Worm (Caenorhabditis elegans) whole organism, L4/young adult: ENCODE data around the gene F47B10.6.

Experiments used
- W03F9.2 ChIP-seq: fragments of 150-350 bp; optimal IDR thresholded peaks from 2 replicates; lab custom pipeline; 2014; ENCODE audit warnings: missing biosample characterization, missing genetic modification characterization
- dao-5 ChIP-seq: sonication (generic microtip); optimal IDR thresholded peaks from 2 replicates; lab custom pipeline; 2016; ENCODE audit warnings: missing genotype, missing genetic modification characterization, moderate library complexity, missing compliant biosample characterization
- him-1 ChIP-seq: sonication (generic microtip); optimal IDR thresholded peaks from 2 replicates; lab custom pipeline; 2016; ENCODE audit warnings: missing genotype, missing genetic modification reagents, missing genetic modification characterization, missing compliant biosample characterization

Gene F47B10.6

DNA sequence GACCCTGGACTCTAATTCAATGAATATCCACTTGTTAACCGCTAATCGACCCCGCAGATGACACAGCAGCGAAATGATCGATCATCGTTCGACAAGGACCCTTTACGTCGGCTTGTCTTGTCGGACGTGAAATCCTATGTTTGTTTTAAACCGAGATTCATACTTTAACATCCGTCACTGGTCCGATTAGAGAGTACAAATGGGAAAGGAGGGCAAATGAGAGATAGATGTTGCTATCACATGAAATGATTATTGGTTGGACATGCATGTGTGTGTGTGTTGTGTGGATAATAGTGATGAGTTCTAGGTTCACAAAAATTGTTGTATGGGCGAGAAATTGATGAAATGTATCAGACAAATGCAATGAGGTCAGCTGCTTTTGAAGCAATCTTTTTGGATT is 21.4 kb downstream of the F47B10.6 start:
- TF ChIP-seq W03F9.2 (tag; lab: Kevin White, UChicago) (no peak), him-1 (no peak), dao-5 (tag; lab: Kevin White, UChicago) (no peak)

DNA sequence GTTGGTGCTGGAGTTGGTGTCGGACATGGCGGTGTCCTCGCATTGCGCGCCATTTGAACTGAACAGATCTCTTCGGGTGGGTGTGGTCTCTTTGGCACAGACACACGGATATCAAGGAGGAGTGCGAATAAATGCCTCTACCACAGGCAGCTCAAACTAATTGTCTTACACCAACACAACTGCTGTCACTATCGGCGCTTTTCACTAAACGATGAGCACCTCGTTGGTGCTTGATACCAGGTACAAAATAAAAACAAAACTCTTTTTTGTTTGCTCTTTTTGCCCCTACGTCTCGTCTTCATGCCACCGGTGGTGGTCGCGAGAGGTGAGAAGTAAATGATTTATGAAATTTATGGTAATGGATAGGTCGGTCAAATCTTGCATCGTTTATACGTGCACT is 22.4 kb downstream of the F47B10.6 start, which contains the start of gene F47B10.8:
F47B10.8 (minus strand) TSS at position 101 of the 400 bp plus-strand sequence.
- TF ChIP-seq him-1 (no peak), dao-5 (tag; lab: Kevin White, UChicago) (no peak), W03F9.2 (tag; lab: Kevin White, UChicago) (no peak)

ce11 chrX:10913981-10914380 is 25.7 kb downstream of the F47B10.6 start, which contains the start of gene F47B10.9:
F47B10.9 (minus strand) TSS chrX:10914081.
- TF ChIP-seq dao-5 (tag; lab: Kevin White, UChicago) (no peak), him-1 (no peak), W03F9.2 (tag; lab: Kevin White, UChicago) (no peak)

DNA sequence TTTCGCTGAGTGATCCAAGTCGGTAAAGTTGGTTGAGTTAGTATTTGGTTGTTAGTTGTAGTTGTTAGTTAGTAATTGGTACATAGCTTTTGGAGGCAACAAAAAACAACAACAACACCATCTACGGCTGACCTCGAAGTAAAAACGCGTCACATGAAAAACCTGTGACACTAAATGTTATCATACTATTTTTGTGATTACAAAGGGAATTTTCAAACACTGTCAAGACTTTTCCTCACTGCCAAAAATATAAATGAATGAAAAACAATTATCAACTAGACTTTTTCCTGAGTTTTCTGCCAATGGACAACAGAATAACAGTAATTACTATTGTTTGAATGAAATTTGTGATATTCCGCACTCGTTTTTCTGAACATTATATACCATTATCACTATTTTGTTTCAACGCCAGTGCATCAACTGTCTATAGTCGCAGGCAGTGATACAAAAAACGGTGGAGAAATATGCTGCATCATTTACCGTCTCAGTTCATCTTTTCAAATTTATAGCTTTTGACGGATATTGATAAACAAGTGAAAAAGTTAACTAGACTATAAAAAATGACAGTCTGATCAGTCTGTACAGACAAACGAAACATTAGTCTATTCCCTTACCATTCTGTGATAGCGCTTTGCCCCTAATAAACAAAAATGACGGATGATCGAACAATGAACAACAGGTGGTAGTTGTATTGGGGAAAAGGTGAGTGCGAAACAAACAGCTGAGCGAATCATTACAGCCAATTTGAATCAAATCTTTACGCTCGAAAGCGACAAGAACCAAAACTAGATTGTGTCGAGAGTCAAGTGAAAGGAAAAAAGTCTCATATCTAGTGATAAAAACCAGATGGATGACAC is 26.3 kb downstream of the F47B10.6 start:
- TF ChIP-seq W03F9.2 (tag; lab: Kevin White, UChicago) = no peak
- TF ChIP-seq him-1 = no peak
- no peak for TF ChIP-seq dao-5 (tag; lab: Kevin White, UChicago)

DNA sequence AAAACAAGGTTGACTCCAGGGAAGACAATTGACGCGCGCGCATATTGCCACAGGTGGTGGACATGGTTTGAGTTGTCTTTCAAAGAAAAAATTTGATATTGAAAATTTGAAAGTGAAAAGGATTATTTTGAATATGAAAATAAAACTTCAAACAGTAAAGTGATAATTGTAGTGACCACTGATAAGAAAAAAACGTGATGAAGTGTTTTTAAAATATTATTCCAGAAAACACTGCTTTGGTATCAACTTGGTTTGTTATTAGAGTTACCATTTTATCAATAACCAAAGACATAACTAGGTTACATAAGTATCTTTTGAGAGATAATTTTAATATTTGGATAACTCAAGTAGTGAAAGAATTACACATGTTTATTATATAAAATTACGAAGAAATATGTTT is 27.9 kb downstream of the F47B10.6 start:
- no peak for TF ChIP-seq W03F9.2 (tag; lab: Kevin White, UChicago)
- TF ChIP-seq dao-5 (tag; lab: Kevin White, UChicago) = no peak
- no peak for TF ChIP-seq him-1

- TF ChIP-seq dao-5 (tag; lab: Kevin White, UChicago) (no peak), W03F9.2 (tag; lab: Kevin White, UChicago) (no peak), him-1 (no peak)
These were observed 31.3 kb downstream of the F47B10.6 start, which contains the start of gene nstp-9 for ce11 chrX:10919613-10920012. nstp-9 (minus strand) TSS chrX:10919713.

- TF ChIP-seq him-1 = no peak
- TF ChIP-seq dao-5 (tag; lab: Kevin White, UChicago) = no peak
- TF ChIP-seq W03F9.2 (tag; lab: Kevin White, UChicago) = no peak
These were observed 35.7 kb downstream of the F47B10.6 start for ce11 chrX:10924031-10924430.

DNA sequence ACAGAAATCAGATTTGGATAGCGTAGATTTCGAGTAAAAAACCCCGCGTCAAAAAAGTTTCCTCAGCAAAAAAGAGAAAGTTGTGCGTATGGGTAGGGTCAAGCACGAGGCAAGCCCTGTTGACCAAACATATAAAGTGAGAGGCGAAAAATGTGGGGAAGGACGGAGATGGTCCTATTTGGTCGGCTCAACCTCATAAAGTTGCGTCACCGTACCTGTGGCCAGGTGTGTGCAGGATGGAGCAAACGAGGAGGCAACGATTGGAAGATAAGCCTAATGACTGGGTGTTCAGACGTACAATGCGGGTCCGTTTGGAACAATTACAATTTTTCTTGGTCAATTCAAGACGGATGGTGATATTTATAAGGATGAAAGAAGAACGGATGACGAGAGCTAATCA is 38.8 kb downstream of the F47B10.6 start:
- TF ChIP-seq dao-5 (tag; lab: Kevin White, UChicago) (no peak), him-1 (no peak), W03F9.2 (tag; lab: Kevin White, UChicago) (no peak)

ce11 chrX:10928948-10929563 is 40.8 kb downstream of the F47B10.6 start, which contains the start of gene dgn-1:
dgn-1 (minus strand) TSS chrX:10928998.
- TF ChIP-seq W03F9.2 (tag; lab: Kevin White, UChicago) (no peak), dao-5 (tag; lab: Kevin White, UChicago) (no peak), him-1 (no peak)

DNA sequence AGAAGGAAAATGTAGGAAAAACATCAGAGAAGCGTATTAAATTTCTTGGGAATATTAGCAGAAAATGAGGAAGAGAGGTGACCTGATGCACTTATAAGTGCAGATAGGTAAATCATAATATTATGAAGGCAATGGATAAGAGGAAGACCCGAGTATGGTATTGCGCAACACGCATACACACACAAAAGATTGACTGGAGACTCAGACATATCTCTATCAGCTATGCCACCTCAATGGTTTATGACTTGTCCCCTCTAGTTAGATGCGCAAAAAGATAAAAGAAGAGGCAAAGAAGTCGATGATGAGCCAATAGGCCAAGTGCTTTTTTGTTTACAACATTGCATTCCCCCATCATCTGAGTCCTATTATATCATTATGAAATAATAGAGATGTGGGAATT is 43.8 kb downstream of the F47B10.6 start:
- TF ChIP-seq him-1 (no peak), W03F9.2 (tag; lab: Kevin White, UChicago) (no peak), dao-5 (tag; lab: Kevin White, UChicago) (no peak)

- TF ChIP-seq dao-5 (tag; lab: Kevin White, UChicago) = no peak
- no peak for TF ChIP-seq W03F9.2 (tag; lab: Kevin White, UChicago)
- no peak for TF ChIP-seq him-1
These were observed 45.2 kb downstream of the F47B10.6 start for ce11 chrX:10933308-10934014.
